Fruit fly (Drosophila melanogaster): Measurements from ENCODE around the gene Vha100-4.

Gene Vha100-4

DNA sequence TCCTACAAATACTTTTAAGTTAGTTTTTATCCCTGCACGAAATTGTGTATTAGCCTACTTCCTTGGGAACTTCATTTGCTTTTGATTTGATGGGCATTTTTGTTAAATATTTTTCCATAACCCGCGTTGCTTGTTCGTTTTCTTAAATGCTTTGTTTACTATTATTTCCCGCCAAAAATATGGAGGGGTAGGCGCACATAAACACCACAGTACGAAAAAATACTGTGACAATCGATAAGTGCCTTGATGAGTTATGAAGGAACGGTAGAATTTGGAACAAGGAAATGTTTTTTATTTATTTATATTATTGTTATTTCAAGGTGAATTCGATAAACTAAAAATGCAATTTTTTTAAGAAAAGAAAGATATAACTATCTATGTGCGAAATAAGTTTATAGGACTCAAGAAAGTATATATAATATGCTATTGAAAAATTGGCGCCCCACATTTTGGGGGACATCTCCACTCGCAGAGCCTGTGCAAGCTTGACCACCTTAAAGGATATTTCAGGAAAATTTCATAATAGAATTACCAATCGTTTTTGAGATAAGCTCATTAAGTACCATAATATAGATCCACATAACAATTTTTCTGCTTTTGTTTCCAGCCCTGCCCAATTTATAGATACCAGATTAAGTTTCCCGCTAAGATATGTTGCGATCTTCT lies 23.5 kb downstream of the Vha100-4 start, which contains the start of the genes WRNexo and Nup43 (continued):
- no peak for TF ChIP-seq Ets97D (GFP tag; optimal IDR thresholded peaks at IDR 0.05)
- no peak for TF ChIP-seq CkIIα-i1 (GFP tag; IDR thresholded peaks at IDR 0.05)
- no peak for TF ChIP-seq psq (GFP tag; optimal IDR thresholded peaks at IDR 0.05)
- TF ChIP-seq tap (tag; optimal IDR thresholded peaks at IDR 0.05), result no peak
- peak; percentile 55 for TF ChIP-seq bcd (GFP tag; optimal IDR thresholded peaks at IDR 0.05)
- no peak for TF ChIP-seq CG3065 (GFP tag; optimal IDR thresholded peaks at IDR 0.05)
- peak; percentile 45 for TF ChIP-seq CG17829 (tag; optimal IDR thresholded peaks at IDR 0.05)
- TF ChIP-seq dmrt99B (tag; optimal IDR thresholded peaks at IDR 0.05), result no peak
- no peak for TF ChIP-seq CG11398 (GFP tag; optimal IDR thresholded peaks at IDR 0.05)

DNA sequence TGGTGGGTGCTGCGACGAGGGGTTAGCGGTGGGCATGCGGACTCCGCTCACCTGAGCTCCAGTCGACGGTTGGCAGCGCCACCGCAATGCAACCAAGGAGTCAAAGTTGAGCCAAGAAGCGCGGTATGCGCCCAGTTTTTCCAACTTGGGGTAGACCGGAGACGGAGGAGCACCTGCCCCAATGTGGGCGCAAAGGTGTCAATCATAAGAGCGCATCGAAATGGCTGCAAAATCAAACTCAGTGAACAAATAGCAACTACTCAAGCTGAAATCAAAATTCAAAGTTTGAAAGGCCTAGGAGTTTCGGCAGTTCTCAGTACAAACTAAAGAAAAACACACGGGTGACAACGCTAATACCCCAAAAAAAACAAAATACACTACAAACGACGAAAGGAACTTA lies 27.9 kb downstream of the Vha100-4 start, which contains the start of gene hmw:
Gene hmw, plus strand, starts transcription at position 301 of the 400 bp plus-strand sequence.
- TF ChIP-seq ewg (GFP tag; optimal IDR thresholded peaks at IDR 0.05) (peak; percentile 24), Rfx (GFP tag; IDR thresholded peaks at IDR 0.05) (peak; percentile 37; the same call in 1 of the 2 replicates), ash1 (GFP tag; optimal IDR thresholded peaks at IDR 0.05) (no peak)

DNA sequence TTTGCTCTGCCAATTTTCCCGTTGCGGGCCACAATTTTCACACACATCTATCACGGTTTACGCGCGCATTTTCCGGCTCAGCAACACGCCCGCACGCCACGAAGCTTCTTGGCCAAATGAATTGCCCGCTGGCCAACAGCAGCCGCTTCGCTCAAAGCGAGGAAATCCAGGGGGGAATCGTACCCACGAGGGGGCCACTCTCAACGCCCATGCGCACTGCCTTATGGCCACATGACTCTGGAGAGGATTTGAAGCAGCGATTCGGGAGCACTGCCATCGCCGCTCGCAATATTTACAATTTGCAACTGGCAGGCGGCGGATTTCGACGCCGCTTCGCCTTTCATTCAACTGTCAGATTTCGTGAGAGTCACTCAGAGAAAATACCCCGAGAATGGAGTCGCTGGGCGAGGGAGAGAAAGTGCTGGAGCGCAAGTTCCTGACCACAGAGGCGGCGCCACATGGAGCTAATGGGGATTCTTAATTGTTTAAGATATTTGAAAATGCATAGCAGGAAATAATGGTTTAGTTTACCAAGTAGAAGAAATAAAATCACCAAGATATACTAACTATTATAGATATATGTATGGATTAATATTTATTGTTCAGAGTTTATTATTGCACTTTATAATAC lies 28.9 kb downstream of the Vha100-4 start, which contains the start of gene CG15803:
Gene CG15803, minus strand, starts transcription at position 99 of the 631 bp plus-strand sequence.
- no peak for TF ChIP-seq hth (optimal IDR thresholded peaks at IDR 0.05)
- no peak for TF ChIP-seq gt (GFP tag; IDR thresholded peaks at IDR 0.05)
- no peak for TF ChIP-seq pum (GFP tag; optimal IDR thresholded peaks at IDR 0.05)
- TF ChIP-seq unc-4 (GFP tag; IDR thresholded peaks at IDR 0.05; ENCODE audit: partially characterized antibody), result 0 out of 2 replicates have a peak, but pooled peaks have one; percentile 15
- peak; percentile 68 for TF ChIP-seq crol (GFP tag; IDR thresholded peaks at IDR 0.05)
- peak; percentile 72 for TF ChIP-seq CG12769 (tag; optimal IDR thresholded peaks at IDR 0.05)
- TF ChIP-seq lab (GFP tag; optimal IDR thresholded peaks at IDR 0.05), result peak; percentile 5
- TF ChIP-seq toy (GFP tag; IDR thresholded peaks at IDR 0.05), result 0 out of 2 replicates have a peak, but pooled peaks have one; percentile 8
- peak; percentile 5 for TF ChIP-seq CG12391 (tag; optimal IDR thresholded peaks at IDR 0.05)
- TF ChIP-seq grau (tag; optimal IDR thresholded peaks at IDR 0.05), result peak; percentile 8
- TF ChIP-seq Fer1 (GFP tag; optimal IDR thresholded peaks at IDR 0.05), result peak; percentile 6
- peak; percentile 18 for TF ChIP-seq CG11504 (tag; optimal IDR thresholded peaks at IDR 0.05)
- 0 out of 2 replicates have a peak, but pooled peaks have one; percentile 19 for TF ChIP-seq Bgb (GFP tag; IDR thresholded peaks at IDR 0.05; ENCODE audit: partially characterized antibody)
- TF ChIP-seq bbx (GFP tag; IDR thresholded peaks at IDR 0.05; ENCODE audit: partially characterized antibody), result no peak
- TF ChIP-seq CG13123 (GFP tag; optimal IDR thresholded peaks at IDR 0.05), result no peak
- TF ChIP-seq Med (GFP tag), result peak; percentile 67
- TF ChIP-seq lmd (GFP tag; IDR thresholded peaks at IDR 0.05), result peak; percentile 5; the same call in 1 of the 2 replicates
- 0 out of 2 replicates have a peak, but pooled peaks have one; percentile 37 for TF ChIP-seq CG32532 (GFP tag; IDR thresholded peaks at IDR 0.05)
- TF ChIP-seq gro (GFP tag; optimal IDR thresholded peaks at IDR 0.05), result no peak
- no peak for TF ChIP-seq exex (tag; optimal IDR thresholded peaks at IDR 0.05)
- peak; percentile 30 for TF ChIP-seq gem (tag; optimal IDR thresholded peaks at IDR 0.05)
- peak; percentile 76 for TF ChIP-seq abd-A (tag; optimal IDR thresholded peaks at IDR 0.05)
- peak; percentile 36 for TF ChIP-seq Ets65A (GFP tag)
- peak in 1 of 2 experiments; percentile 25 for TF ChIP-seq Hr51 (GFP tag; optimal IDR thresholded peaks at IDR 0.05)
- TF ChIP-seq rib (GFP tag; IDR thresholded peaks at IDR 0.05), result no peak
- no peak for TF ChIP-seq CG11723 (GFP tag; optimal IDR thresholded peaks at IDR 0.05)
- TF ChIP-seq seq (GFP tag; IDR thresholded peaks at IDR 0.05), result peak; percentile 10; the same call in 1 of the 2 replicates
- peak; percentile 26 for TF ChIP-seq scrt (GFP tag; optimal IDR thresholded peaks at IDR 0.05)
- no peak for TF ChIP-seq lola (GFP tag; optimal IDR thresholded peaks at IDR 0.05)
- peak; percentile 23; the same call in 1 of the 2 replicates for TF ChIP-seq Atf6 (GFP tag; IDR thresholded peaks at IDR 0.05)
- TF ChIP-seq chinmo (GFP tag; IDR thresholded peaks at IDR 0.05; ENCODE audit: partially characterized antibody), result peak; percentile 51; the same call in 1 of the 4 replicates
- TF ChIP-seq CG32772 (GFP tag; IDR thresholded peaks at IDR 0.05), result no peak
- no peak for TF ChIP-seq Hand (GFP tag; optimal IDR thresholded peaks at IDR 0.05)

All from whole organism, embryonic.